Worm (Caenorhabditis elegans): Measurements from ENCODE around the gene F14F9.4.

ce11 chrV:5090386-5090785 lies 42.2 kb upstream of the F14F9.4 start:
- TF ChIP-seq T22C8.4 (GFP tag; IDR thresholded peaks at IDR 0.05) = no peak
- no peak for TF ChIP-seq ztf-23 (GFP tag; IDR thresholded peaks at IDR 0.05)
- no peak for TF ChIP-seq med-1 (GFP tag; optimal IDR thresholded peaks at IDR 0.05; ENCODE audit: insufficient read depth)
- no peak for TF ChIP-seq flt-1 (GFP tag; IDR thresholded peaks at IDR 0.05)
- no peak for TF ChIP-seq klf-2 (GFP tag; conservative IDR thresholded peaks at IDR 0.05)

Measured in whole organism, midembryonic.